Worm (Caenorhabditis elegans) whole organism, L1 larva: ENCODE data around the gene srx-90.

ENCODE experiments used
- C04F5.9 ChIP-seq: sonication (generic microtip); optimal IDR thresholded peaks from 2 replicates; lab custom pipeline; 2016; ENCODE audit warnings: missing genetic modification characterization, missing compliant biosample characterization
- Y116A8C.19 ChIP-seq: sonication (generic microtip); optimal IDR thresholded peaks from 2 replicates; lab custom pipeline; 2016; ENCODE audit warnings: missing compliant biosample characterization, missing genetic modification characterization, borderline replicate concordance
- aha-1 ChIP-seq: fragments of 150-350 bp; optimal IDR thresholded peaks from 2 replicates; lab custom pipeline; 2014; ENCODE audit warnings: missing biosample characterization, missing genetic modification characterization
- alr-1 ChIP-seq: fragments of 200-800 bp; sonication (Bioruptor generic); optimal IDR thresholded peaks from 2 replicates; lab custom pipeline; 2018; ENCODE audit warnings: borderline replicate concordance, mild to moderate bottlenecking, missing genetic modification characterization, missing compliant biosample characterization
- aly-2 ChIP-seq: fragments of 150-350 bp; optimal IDR thresholded peaks from 2 replicates; lab custom pipeline; 2014; ENCODE audit warnings: missing biosample characterization, missing genetic modification characterization
- ama-1 ChIP-seq: fragments of 150-350 bp; optimal IDR thresholded peaks from 2 replicates; lab custom pipeline; 2014
- ceh-63 ChIP-seq: fragments of 200-800 bp; sonication (Bioruptor generic); optimal IDR thresholded peaks from 2 replicates; lab custom pipeline; 2018; ENCODE audit warnings: mild to moderate bottlenecking, missing genetic modification characterization, missing compliant biosample characterization
- ceh-88 ChIP-seq: fragments of 200-800 bp; sonication (Bioruptor generic); IDR thresholded peaks from 2 replicates; pipeline ENCODE4 v1.3.6; 2022; ENCODE audit warnings: missing genetic modification characterization, missing compliant biosample characterization
- ceh-90 ChIP-seq: sonication (generic microtip); optimal IDR thresholded peaks from 2 replicates; lab custom pipeline; 2016; ENCODE audit warnings: missing genetic modification characterization, missing compliant biosample characterization
- ces-1 ChIP-seq: fragments of 150-350 bp; optimal IDR thresholded peaks from 2 replicates; lab custom pipeline; 2014; ENCODE audit warnings: missing biosample characterization, missing genetic modification reagents, missing genetic modification characterization
- dpl-1 ChIP-seq, 3 experiments: fragments of 150-350 bp in 2 of 3; sonication (generic microtip) in 1 of 3; optimal IDR thresholded peaks; 2 replicates each; lab custom pipeline; 2014 to 2017; ENCODE audit warnings: missing biosample characterization in 3 of 3, missing genetic modification characterization in 3 of 3, missing genetic modification reagents in 3 of 3
- dsc-1 ChIP-seq: sonication (generic microtip); optimal IDR thresholded peaks from 2 replicates; lab custom pipeline; 2016; ENCODE audit warnings: mild to moderate bottlenecking, missing genetic modification characterization, missing compliant biosample characterization
- efl-1 ChIP-seq, 4 experiments: fragments of 150-350 bp; optimal IDR thresholded peaks in 3 of 4; peaks in 1 of 4; 1 replicate in 1 of 4; 2 replicates in 3 of 4; lab custom pipeline; 2014; ENCODE audit warnings: missing biosample characterization in 2 of 4, missing genetic modification characterization in 2 of 4, missing genetic modification reagents in 2 of 4
- egl-13 ChIP-seq: sonication (generic microtip); optimal IDR thresholded peaks from 2 replicates; lab custom pipeline; 2016; ENCODE audit warnings: missing genotype, missing genetic modification reagents, missing genetic modification characterization, missing compliant biosample characterization
- egl-27 ChIP-seq, 2 experiments: fragments of 150-350 bp in 1 of 2; sonication (generic microtip); optimal IDR thresholded peaks; 3 replicates each; lab custom pipeline; 2017 to 2018; ENCODE audit warnings: missing biosample characterization in 2 of 2, missing genetic modification characterization in 2 of 2, missing genetic modification reagents in 2 of 2
- elt-3 ChIP-seq, 6 experiments: fragments of 150-350 bp in 1 of 6; sonication (generic microtip); optimal IDR thresholded peaks; 2 replicates each; lab custom pipeline; 2017 to 2018; ENCODE audit warnings: missing biosample characterization in 6 of 6, missing genetic modification characterization in 6 of 6, inconsistent platforms in 1 of 6
- ets-5 ChIP-seq: fragments of 200-800 bp; sonication (Bioruptor generic); IDR thresholded peaks from 2 replicates; pipeline ENCODE4 v1.3.6; 2022; ENCODE audit warnings: missing genetic modification characterization, missing compliant biosample characterization
- fkh-10 ChIP-seq: sonication (generic microtip); optimal IDR thresholded peaks from 2 replicates; lab custom pipeline; 2017; ENCODE audit warnings: missing biosample characterization, missing genetic modification reagents, missing genetic modification characterization
- fkh-4 ChIP-seq: sonication (generic microtip); optimal IDR thresholded peaks from 2 replicates; lab custom pipeline; 2016; ENCODE audit warnings: missing compliant biosample characterization, missing genetic modification characterization, borderline replicate concordance
- fos-1 ChIP-seq: fragments of 150-350 bp; optimal IDR thresholded peaks from 2 replicates; lab custom pipeline; 2014; ENCODE audit warnings: missing biosample characterization, missing genetic modification characterization
- grh-1 ChIP-seq: fragments of 200-800 bp; sonication (Bioruptor generic); IDR thresholded peaks from 2 replicates; pipeline ENCODE4 v1.3.6; 2022; ENCODE audit warnings: missing genetic modification reagents, missing genetic modification characterization, missing compliant biosample characterization
- hlh-17 ChIP-seq: fragments of 200-800 bp; sonication (Bioruptor generic); optimal IDR thresholded peaks from 2 replicates; lab custom pipeline; 2018; ENCODE audit warnings: missing genetic modification characterization, mild to moderate bottlenecking, missing compliant biosample characterization, moderate library complexity, borderline replicate concordance
- hlh-4 ChIP-seq: sonication (generic microtip); optimal IDR thresholded peaks from 2 replicates; lab custom pipeline; 2016; ENCODE audit warnings: mild to moderate bottlenecking, missing genetic modification characterization, missing compliant biosample characterization
- irx-1 ChIP-seq: sonication (generic microtip); optimal IDR thresholded peaks from 2 replicates; lab custom pipeline; 2016; ENCODE audit warnings: missing genetic modification characterization, missing compliant biosample characterization
- lin-14 ChIP-seq: fragments of 200-800 bp; sonication (Bioruptor generic); optimal IDR thresholded peaks from 2 replicates; lab custom pipeline; 2018; ENCODE audit warnings: mild to moderate bottlenecking, missing genetic modification characterization, moderate library complexity, missing compliant biosample characterization
- lin-35 ChIP-seq, 2 experiments: fragments of 150-350 bp; optimal IDR thresholded peaks; 2 replicates each; lab custom pipeline; 2014; ENCODE audit warnings: missing biosample characterization in 2 of 2, missing genetic modification characterization in 2 of 2, missing genetic modification reagents in 2 of 2
- lin-39 ChIP-seq: fragments of 150-350 bp; optimal IDR thresholded peaks from 2 replicates; lab custom pipeline; 2014; ENCODE audit warnings: missing biosample characterization, missing genetic modification reagents, missing genetic modification characterization
- lsy-2 ChIP-seq, 2 experiments: fragments of 150-350 bp; optimal IDR thresholded peaks; 2 replicates each; lab custom pipeline; 2014; ENCODE audit warnings: missing biosample characterization in 2 of 2, missing genetic modification characterization in 2 of 2
- mdl-1 ChIP-seq, 2 experiments: fragments of 150-350 bp; optimal IDR thresholded peaks; 2 replicates each; lab custom pipeline; 2014 to 2017; ENCODE audit warnings: missing biosample characterization in 2 of 2, missing genetic modification characterization in 2 of 2, inconsistent platforms in 1 of 2
- mep-1 ChIP-seq: fragments of 150-350 bp; optimal IDR thresholded peaks from 2 replicates; lab custom pipeline; 2014; ENCODE audit warnings: missing biosample characterization, missing genetic modification characterization
- nhr-11 ChIP-seq: fragments of 150-350 bp; optimal IDR thresholded peaks from 2 replicates; lab custom pipeline; 2014; ENCODE audit warnings: missing biosample characterization, missing genetic modification characterization
- nhr-12 ChIP-seq: sonication (generic microtip); optimal IDR thresholded peaks from 2 replicates; lab custom pipeline; 2017; ENCODE audit warnings: missing biosample characterization, missing genetic modification characterization
- nhr-19 ChIP-seq: fragments of 200-800 bp; sonication (Bioruptor generic); conservative IDR thresholded peaks from 2 replicates; pipeline ENCODE4 v1.3.6; 2022; ENCODE audit warnings: missing genetic modification characterization, missing compliant biosample characterization
- nhr-71 ChIP-seq: sonication (generic microtip); optimal IDR thresholded peaks from 2 replicates; lab custom pipeline; 2016; ENCODE audit warnings: mild to moderate bottlenecking, missing genetic modification characterization, moderate library complexity, missing compliant biosample characterization
- nhr-76 ChIP-seq: sonication (generic microtip); optimal IDR thresholded peaks from 2 replicates; lab custom pipeline; 2017; ENCODE audit warnings: missing biosample characterization, missing genetic modification characterization
- nhr-85 ChIP-seq: sonication (generic microtip); peaks from one replicate; lab custom pipeline; 2016; ENCODE audit warnings: missing genetic modification characterization, inconsistent platforms, missing compliant biosample characterization
- nhr-90 ChIP-seq: sonication (generic microtip); optimal IDR thresholded peaks from 2 replicates; lab custom pipeline; 2016; ENCODE audit warnings: mild to moderate bottlenecking, missing genetic modification characterization, missing compliant biosample characterization; ENCODE audit not compliant: poor library complexity
- pag-3 ChIP-seq: sonication (generic microtip); optimal IDR thresholded peaks from 2 replicates; lab custom pipeline; 2017; ENCODE audit warnings: missing genetic modification characterization, mild to moderate bottlenecking, missing compliant biosample characterization, antibody characterized with exemption, borderline replicate concordance; ENCODE audit not compliant: insufficient read depth
- pax-3 ChIP-seq: fragments of 200-800 bp; sonication (Bioruptor generic); optimal IDR thresholded peaks from 2 replicates; lab custom pipeline; 2018; ENCODE audit warnings: mild to moderate bottlenecking, missing genetic modification characterization, moderate library complexity, missing compliant biosample characterization
- rnt-1 ChIP-seq: sonication (generic microtip); optimal IDR thresholded peaks from 2 replicates; lab custom pipeline; 2016; ENCODE audit warnings: mild to moderate bottlenecking, missing genetic modification characterization, moderate library complexity, missing compliant biosample characterization
- snu-23 ChIP-seq: sonication (generic microtip); optimal IDR thresholded peaks from 2 replicates; lab custom pipeline; 2016; ENCODE audit warnings: missing genetic modification characterization, missing compliant biosample characterization
- sox-4 ChIP-seq: sonication (generic microtip); optimal IDR thresholded peaks from 2 replicates; lab custom pipeline; 2016; ENCODE audit warnings: missing genetic modification characterization, missing compliant biosample characterization
- sptf-1 ChIP-seq: fragments of 150-350 bp; optimal IDR thresholded peaks from 2 replicates; lab custom pipeline; 2014; ENCODE audit warnings: missing biosample characterization, missing genetic modification characterization
- sup-37 ChIP-seq: fragments of 200-800 bp; sonication (Bioruptor generic); optimal IDR thresholded peaks from 2 replicates; lab custom pipeline; 2018; ENCODE audit warnings: mild to moderate bottlenecking, missing genetic modification characterization, missing compliant biosample characterization
- tbx-2 ChIP-seq: sonication (generic microtip); optimal IDR thresholded peaks from 2 replicates; lab custom pipeline; 2016; ENCODE audit warnings: missing genetic modification characterization, missing compliant biosample characterization
- unc-130 ChIP-seq: fragments of 150-350 bp; optimal IDR thresholded peaks from 2 replicates; lab custom pipeline; 2017; ENCODE audit warnings: missing biosample characterization, missing genetic modification characterization, inconsistent platforms
- unc-30 ChIP-seq: sonication (generic microtip); optimal IDR thresholded peaks from 2 replicates; lab custom pipeline; 2017; ENCODE audit warnings: missing biosample characterization, missing genetic modification characterization
- unc-62 ChIP-seq: fragments of 150-350 bp; optimal IDR thresholded peaks from 2 replicates; lab custom pipeline; 2014; ENCODE audit warnings: missing biosample characterization, missing genetic modification reagents, missing genetic modification characterization
- unc-86 ChIP-seq: sonication (generic microtip); optimal IDR thresholded peaks from 2 replicates; lab custom pipeline; 2016; ENCODE audit warnings: missing genetic modification characterization, missing compliant biosample characterization
- zip-4 ChIP-seq: fragments of 200-800 bp; sonication (Bioruptor generic); optimal IDR thresholded peaks from 2 replicates; lab custom pipeline; 2018; ENCODE audit warnings: mild to moderate bottlenecking, missing genetic modification characterization, moderate library complexity, missing compliant biosample characterization

Gene srx-90

ce11 chrV:11572803-11573490, 8.0 kb upstream of the srx-90 start, which contains the start of the genes H12C20.7 and nhr-68 (continued):
- TF ChIP-seq ceh-90 (no peak), nhr-12 (tag; lab: Kevin White, UChicago) (no peak), fkh-10 (no peak), snu-23 (GFP tag; lab: Kevin White, UChicago) (peak; percentile 96), unc-130 (tag; lab: Kevin White, UChicago) (peak; percentile 72), irx-1 (tag; lab: Kevin White, UChicago) (peak; percentile 55), pag-3 (tag; lab: Kevin White, UChicago) (no peak), hlh-4 (tag; lab: Kevin White, UChicago) (no peak), egl-27 (tag; optimal IDR thresholded peaks at IDR 0.05; lab: Kevin White, UChicago) (peak; percentile 38 to 68), mep-1 (tag; lab: Kevin White, UChicago) (no peak), lin-39 (tag; lab: Kevin White, UChicago) (peak; percentile 59), nhr-19 (GFP tag; lab: Robert Waterston, UW) (peak; percentile 90), egl-13 (tag; lab: Kevin White, UChicago) (no peak), tbx-2 (tag; lab: Kevin White, UChicago) (peak; percentile 76), unc-30 (tag; lab: Kevin White, UChicago) (no peak), hlh-17 (GFP tag; lab: Kevin White, UChicago) (no peak), fkh-4 (tag; lab: Kevin White, UChicago) (no peak), fos-1 (peak; percentile 20), sptf-1 (tag; lab: Kevin White, UChicago) (no peak), nhr-90 (tag; lab: Kevin White, UChicago) (peak; percentile 97), Y116A8C.19 (tag; lab: Kevin White, UChicago) (no peak), nhr-85 (tag; lab: Kevin White, UChicago) (peak; percentile 99), dpl-1 (GFP tag; optimal IDR thresholded peaks at IDR 0.05; lab: Kevin White, UChicago) (peak in 2 of 3 experiments; percentile 8 to 45), unc-62 (GFP tag; lab: Kevin White, UChicago) (no peak), efl-1 (optimal IDR thresholded peaks at IDR 0.05; lab: Kevin White, UChicago) (peak; percentile 10 to 38), efl-1 (GFP tag; optimal IDR thresholded peaks at IDR 0.05 in 1 of 2; lab: Kevin White, UChicago) (peak in 1 of 2 experiments; percentile 94), aha-1 (no peak), lin-35 (GFP tag; optimal IDR thresholded peaks at IDR 0.05; lab: Kevin White, UChicago) (peak in 1 of 2 experiments; percentile 85), zip-4 (GFP tag; lab: Kevin White, UChicago) (peak; percentile 51), C04F5.9 (tag; lab: Kevin White, UChicago) (no peak), nhr-76 (no peak), dsc-1 (tag; lab: Kevin White, UChicago) (peak; percentile 96), grh-1 (GFP tag; lab: Robert Waterston, UW) (peak; percentile 82), pax-3 (tag; lab: Kevin White, UChicago) (no peak), ceh-88 (GFP tag; lab: Robert Waterston, UW) (peak; percentile 37; the same call in 1 of the 2 replicates), sup-37 (GFP tag; lab: Kevin White, UChicago) (no peak), lsy-2 (tag; optimal IDR thresholded peaks at IDR 0.05; lab: Kevin White, UChicago) (peak; percentile 58 to 76), mdl-1 (tag; optimal IDR thresholded peaks at IDR 0.05; lab: Kevin White, UChicago) (peak in 1 of 2 experiments; percentile 90), lin-14 (peak; percentile 97), unc-86 (tag; lab: Kevin White, UChicago) (no peak), sox-4 (tag; lab: Kevin White, UChicago) (no peak), rnt-1 (tag; lab: Kevin White, UChicago) (no peak), nhr-11 (tag; lab: Kevin White, UChicago) (no peak), ces-1 (no peak), alr-1 (tag; lab: Kevin White, UChicago) (no peak), ets-5 (GFP tag; lab: Robert Waterston, UW) (no peak), ama-1 (lab: Kevin White, UChicago) (peak; percentile 54), nhr-71 (tag; lab: Kevin White, UChicago) (peak; percentile 100), aly-2 (no peak), ceh-63 (no peak), elt-3 (tag; optimal IDR thresholded peaks at IDR 0.05; lab: Kevin White, UChicago) (peak; percentile 84 to 99 (median 93))
